Worm (Caenorhabditis elegans): ENCODE data around the gene W07G1.1.

W07G1.1 gene

ce11 chrII:13939531-13939930 lies at the start of gene W07G1.1:
W07G1.1 (minus strand) TSS chrII:13939631.
- TF ChIP-seq jun-1 (tag; optimal IDR thresholded peaks at IDR 0.05) = no peak
- no peak for TF ChIP-seq ets-5 (GFP tag; IDR thresholded peaks at IDR 0.05)
- no peak for TF ChIP-seq ztf-4 (tag; optimal IDR thresholded peaks at IDR 0.05)
- TF ChIP-seq unc-130 (tag; optimal IDR thresholded peaks at IDR 0.05) = no peak
- no peak for TF ChIP-seq mab-9 (GFP tag; IDR thresholded peaks at IDR 0.05)
- TF ChIP-seq sup-37 (GFP tag; optimal IDR thresholded peaks at IDR 0.05) = no peak

ce11 chrII:13984551-13984950 lies 45.1 kb upstream of the W07G1.1 start, which contains the start of gene sre-47:
sre-47 (minus strand) TSS chrII:13984651.
- TF ChIP-seq efl-1 (optimal IDR thresholded peaks at IDR 0.05) (no peak), efl-1 (GFP tag; optimal IDR thresholded peaks at IDR 0.05 in 1 of 2) (peak in 1 of 2 experiments; percentile 76), nhr-71 (tag; optimal IDR thresholded peaks at IDR 0.05) (no peak)

- TF ChIP-seq elt-2 (tag; optimal IDR thresholded peaks at IDR 0.05) = peak; percentile 60
- no peak for TF ChIP-seq ceh-88 (GFP tag; IDR thresholded peaks at IDR 0.05)
- no peak for TF ChIP-seq egl-27 (tag; optimal IDR thresholded peaks at IDR 0.05)
- no peak for TF ChIP-seq hlh-4 (tag; optimal IDR thresholded peaks at IDR 0.05)
- TF ChIP-seq egl-13 (tag; optimal IDR thresholded peaks at IDR 0.05) = no peak
- no peak for TF ChIP-seq efl-3 (GFP tag; optimal IDR thresholded peaks at IDR 0.05)
Observed at ce11 chrII:13982923-13983322, 43.5 kb upstream of the W07G1.1 start, which contains the start of the genes Y39G8B.13 and Y39G8B.10. Y39G8B.13 (minus strand) TSS chrII:13983047. Y39G8B.10 (minus strand) TSS chrII:13983115.

- no peak for TF ChIP-seq fkh-10 (GFP tag; optimal IDR thresholded peaks at IDR 0.05)
- no peak for TF ChIP-seq ama-1 (optimal IDR thresholded peaks at IDR 0.05)
- no peak for TF ChIP-seq nhr-90 (tag; optimal IDR thresholded peaks at IDR 0.05; ENCODE audit: poor library complexity)
- no peak for TF ChIP-seq lin-15B (tag; optimal IDR thresholded peaks at IDR 0.05)
- no peak for TF ChIP-seq swsn-7 (tag; optimal IDR thresholded peaks at IDR 0.05)
- TF ChIP-seq vab-15 (tag; optimal IDR thresholded peaks at IDR 0.05) = no peak
- no peak for TF ChIP-seq unc-62 (GFP tag; optimal IDR thresholded peaks at IDR 0.05)
- no peak for TF ChIP-seq lin-14 (GFP tag; optimal IDR thresholded peaks at IDR 0.05)
- TF ChIP-seq nhr-237 (tag; optimal IDR thresholded peaks at IDR 0.05) = no peak
- no peak for TF ChIP-seq elt-3 (tag; optimal IDR thresholded peaks at IDR 0.05)
- TF ChIP-seq nhr-12 (tag; optimal IDR thresholded peaks at IDR 0.05) = no peak
- no peak for TF ChIP-seq nhr-85 (tag)
- TF ChIP-seq hlh-4 (tag; optimal IDR thresholded peaks at IDR 0.05) = no peak
- no peak for TF ChIP-seq aha-1 (tag; optimal IDR thresholded peaks at IDR 0.05)
- TF ChIP-seq fkh-4 (tag; optimal IDR thresholded peaks at IDR 0.05; ENCODE audit: borderline replicate concordance) = no peak
- TF ChIP-seq sup-37 (GFP tag; optimal IDR thresholded peaks at IDR 0.05) = no peak
- no peak for TF ChIP-seq sox-4 (tag; optimal IDR thresholded peaks at IDR 0.05)
- TF ChIP-seq lin-13 (GFP tag; optimal IDR thresholded peaks at IDR 0.05) = no peak
- TF ChIP-seq lsy-2 (tag; optimal IDR thresholded peaks at IDR 0.05) = no peak
Observed at ce11 chrII:13982247-13982646, 42.8 kb upstream of the W07G1.1 start.

- TF ChIP-seq efl-1 (optimal IDR thresholded peaks at IDR 0.05) (no peak), efl-1 (GFP tag; optimal IDR thresholded peaks at IDR 0.05 in 1 of 2) (peak in 1 of 2 experiments; percentile 48), nhr-76 (tag; optimal IDR thresholded peaks at IDR 0.05) (no peak)
Observed at ce11 chrII:13981819-13982218, 42.4 kb upstream of the W07G1.1 start.

- TF ChIP-seq irx-1 (tag; optimal IDR thresholded peaks at IDR 0.05) = no peak
- peak; percentile 43 for TF ChIP-seq elt-2 (tag; optimal IDR thresholded peaks at IDR 0.05)
- no peak for TF ChIP-seq nhr-85 (tag)
- TF ChIP-seq efl-1 (optimal IDR thresholded peaks at IDR 0.05) = no peak
- peak in 1 of 2 experiments; percentile 33 for TF ChIP-seq efl-1 (GFP tag; optimal IDR thresholded peaks at IDR 0.05 in 1 of 2)
- TF ChIP-seq alr-1 (tag; optimal IDR thresholded peaks at IDR 0.05; ENCODE audit: borderline replicate concordance) = no peak
- TF ChIP-seq lin-39 (tag; optimal IDR thresholded peaks at IDR 0.05) = no peak
- no peak for TF ChIP-seq mdl-1 (tag; optimal IDR thresholded peaks at IDR 0.05)
Observed at ce11 chrII:13981097-13981496, 41.7 kb upstream of the W07G1.1 start, which contains the start of gene Y39G8B.9. Y39G8B.9 (plus strand) TSS chrII:13981365.

Measured in whole organism, L1 larva.